Fruit fly (Drosophila melanogaster): ENCODE data around the gene CG14324.

Gene CG14324

DNA sequence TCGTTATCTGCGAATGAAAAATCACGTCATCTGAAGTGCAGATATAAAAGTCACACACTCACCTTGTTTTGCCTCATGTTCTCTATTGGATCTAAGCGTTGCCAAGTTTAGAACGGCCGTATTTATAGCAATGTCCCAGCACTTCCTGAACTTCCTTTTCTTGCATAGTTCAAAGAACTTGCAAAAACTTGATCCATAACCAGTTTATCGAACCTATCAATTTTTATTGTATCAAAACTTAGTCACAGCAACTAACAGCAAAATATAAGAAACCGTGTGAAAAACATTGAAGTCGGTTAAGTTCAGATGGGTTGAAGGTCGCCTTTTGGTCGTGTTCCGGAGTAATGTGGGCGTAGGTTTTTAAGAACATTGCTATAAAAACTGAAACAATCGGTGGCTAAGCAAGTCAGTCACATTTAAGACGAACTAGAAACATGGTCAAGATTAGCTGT lies at the start of gene CG14324, which contains the start of gene CG14326:
Gene CG14324 (minus strand): TSS at position 101 of the 452 bp plus-strand sequence.
Gene CG14326 (plus strand): TSS at position 402 of the 452 bp plus-strand sequence.
- TF ChIP-seq ind (GFP tag; optimal IDR thresholded peaks at IDR 0.05) (no peak), ftz-f1 (GFP tag; optimal IDR thresholded peaks at IDR 0.05) (no peak), CG18599 (GFP tag; optimal IDR thresholded peaks at IDR 0.05) (no peak), CG3163 (GFP tag; optimal IDR thresholded peaks at IDR 0.05) (no peak), nerfin-2 (GFP tag; IDR thresholded peaks at IDR 0.05; ENCODE audit: partially characterized antibody) (no peak)

DNA sequence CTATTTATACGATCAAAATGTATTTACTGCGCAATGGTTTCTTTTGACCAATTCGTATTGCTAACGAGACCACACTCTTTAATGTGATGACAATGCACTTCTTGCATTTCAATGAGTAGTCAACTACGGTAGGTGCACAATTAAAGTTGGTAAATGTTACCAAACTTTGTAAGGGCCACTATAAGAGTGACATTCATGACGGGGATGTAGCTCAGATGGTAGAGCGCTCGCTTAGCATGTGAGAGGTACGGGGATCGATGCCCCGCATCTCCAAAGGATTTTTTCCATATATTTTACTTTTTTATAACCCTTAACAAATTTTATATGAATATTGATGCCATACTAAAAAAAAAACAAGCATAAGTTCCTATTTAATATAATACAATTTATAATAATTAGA lies 49.4 kb upstream of the CG14324 start:
- TF ChIP-seq crol (GFP tag; IDR thresholded peaks at IDR 0.05) (no peak), CG2202 (tag; optimal IDR thresholded peaks at IDR 0.05) (no peak), knrl (GFP tag; IDR thresholded peaks at IDR 0.05; ENCODE audit: partially characterized antibody) (peak; percentile 17; the same call in 1 of the 3 replicates), exex (tag; optimal IDR thresholded peaks at IDR 0.05) (peak; percentile 26), CG18619 (GFP tag; optimal IDR thresholded peaks at IDR 0.05) (no peak), zen2 (GFP tag; IDR thresholded peaks at IDR 0.05; ENCODE audit: partially characterized antibody) (0 out of 3 replicates have a peak, but pooled peaks have one; percentile 8), CG16813 (GFP tag; IDR thresholded peaks at IDR 0.05; ENCODE audit: partially characterized antibody) (0 out of 3 replicates have a peak, but pooled peaks have one; percentile 44), CG34224 (GFP tag; IDR thresholded peaks at IDR 0.05; ENCODE audit: partially characterized antibody) (no peak), Bdp1 (GFP tag; optimal IDR thresholded peaks at IDR 0.05) (peak; percentile 95), CG14860 (GFP tag; IDR thresholded peaks at IDR 0.05; ENCODE audit: partially characterized antibody) (0 out of 3 replicates have a peak, but pooled peaks have one; percentile 40), MTF-1 (GFP tag; optimal IDR thresholded peaks at IDR 0.05; ENCODE audit: borderline replicate concordance) (no peak), CG17829 (tag; optimal IDR thresholded peaks at IDR 0.05) (no peak), Bgb (GFP tag; IDR thresholded peaks at IDR 0.05; ENCODE audit: partially characterized antibody) (peak; percentile 49; the same call in 1 of the 2 replicates), CG8290 (GFP tag; optimal IDR thresholded peaks at IDR 0.05) (peak; percentile 31), CG8290 (tag; optimal IDR thresholded peaks at IDR 0.05) (no peak), Med (GFP tag) (peak; percentile 19), CG7357 (GFP tag; IDR thresholded peaks at IDR 0.05) (no peak), CG6791 (GFP tag; IDR thresholded peaks at IDR 0.05; ENCODE audit: partially characterized antibody) (peak; percentile 76), CG42726 (GFP tag; IDR thresholded peaks at IDR 0.05; ENCODE audit: partially characterized antibody) (peak; percentile 63; the same call in 1 of the 2 replicates), lbe (GFP tag; optimal IDR thresholded peaks at IDR 0.05) (no peak), PHDP (tag; optimal IDR thresholded peaks at IDR 0.05) (no peak), Opbp (GFP tag; IDR thresholded peaks at IDR 0.05; ENCODE audit: partially characterized antibody) (peak; percentile 26; the same call in 1 of the 3 replicates), CG2199 (GFP tag; IDR thresholded peaks at IDR 0.05) (peak; percentile 59; the same call in 1 of the 3 replicates), CG7963 (GFP tag; IDR thresholded peaks at IDR 0.05; ENCODE audit: partially characterized antibody) (0 out of 3 replicates have a peak, but pooled peaks have one; percentile 40), Pdp1 (GFP tag; optimal IDR thresholded peaks at IDR 0.05) (no peak), amos (GFP tag; IDR thresholded peaks at IDR 0.05; ENCODE audit: partially characterized antibody) (peak; percentile 48; the same call in 1 of the 2 replicates), odd (GFP tag; optimal IDR thresholded peaks at IDR 0.05) (no peak), CG8359 (GFP tag; optimal IDR thresholded peaks at IDR 0.05; ENCODE audit: borderline replicate concordance) (no peak), sr (GFP tag; IDR thresholded peaks at IDR 0.05) (peak; percentile 49; the same call in 2 of the 3 replicates), croc (GFP tag; conservative IDR thresholded peaks at IDR 0.05) (no peak), Antp (GFP tag; optimal IDR thresholded peaks at IDR 0.05) (no peak), shn (GFP tag; optimal IDR thresholded peaks at IDR 0.05) (no peak)

Data from whole organism, embryonic.